Fruit fly (Drosophila melanogaster): ENCODE data around the gene pzg.

DNA sequence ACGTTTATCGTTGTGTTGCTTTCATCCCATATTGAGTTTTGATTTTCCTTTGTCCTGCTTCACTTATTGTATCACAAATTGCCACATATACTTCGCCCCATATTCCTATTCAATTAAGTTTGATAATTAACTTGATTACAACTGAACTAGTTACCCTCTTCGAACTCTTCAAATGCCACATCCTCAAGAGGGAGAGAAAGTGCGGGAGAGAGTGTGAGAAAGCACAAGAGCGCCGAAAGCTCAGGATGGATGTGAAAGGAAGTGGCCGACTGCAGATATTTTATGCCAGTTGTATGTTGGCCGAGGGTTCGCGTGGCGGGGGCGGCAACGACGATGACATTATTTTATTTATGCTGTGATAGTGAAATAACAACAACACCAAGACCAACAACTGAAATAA lies 32.6 kb downstream of the pzg start, which contains the start of gene Rab26:
- TF ChIP-seq CTCF (optimal IDR thresholded peaks at IDR 0.05) (no peak), CG8478 (optimal IDR thresholded peaks at IDR 0.05) (no peak)

Measured in S2 (cell line).